Worm (Caenorhabditis elegans) whole organism, early embryonic: Measurements from ENCODE around the gene W06D11.2.

Experiments used
- B0310.2 ChIP-seq: sonication (generic microtip); optimal IDR thresholded peaks from 2 replicates; lab custom pipeline; 2016; ENCODE audit warnings: mild to moderate bottlenecking, missing genetic modification characterization, missing compliant biosample characterization
- F13C5.2 ChIP-seq: sonication (generic microtip); optimal IDR thresholded peaks from 2 replicates; lab custom pipeline; 2017; ENCODE audit warnings: mild to moderate bottlenecking, missing genetic modification characterization, inconsistent platforms, missing compliant biosample characterization
- aly-1 ChIP-seq: sonication (generic microtip); optimal IDR thresholded peaks from 2 replicates; lab custom pipeline; 2016; ENCODE audit warnings: missing genetic modification characterization, missing compliant biosample characterization
- ama-1 ChIP-seq: fragments of 150-350 bp; optimal IDR thresholded peaks from 2 replicates; lab custom pipeline; 2014
- ceh-13 ChIP-seq: fragments of 200-800 bp; sonication (Bioruptor generic); optimal IDR thresholded peaks from 2 replicates; lab custom pipeline; 2018; ENCODE audit warnings: mild to moderate bottlenecking, missing genetic modification characterization, missing compliant biosample characterization
- ceh-36 ChIP-seq: sonication (generic microtip); optimal IDR thresholded peaks from 2 replicates; lab custom pipeline; 2016; ENCODE audit warnings: missing genetic modification characterization, inconsistent platforms, missing compliant biosample characterization
- ets-7 ChIP-seq: sonication (generic microtip); optimal IDR thresholded peaks from 2 replicates; lab custom pipeline; 2016; ENCODE audit warnings: missing genotype, missing genetic modification characterization, missing compliant biosample characterization
- flt-1 ChIP-seq: fragments of 200-800 bp; sonication (Bioruptor generic); IDR thresholded peaks from 2 replicates; pipeline ENCODE4 v1.3.6; 2022; ENCODE audit warnings: missing genetic modification characterization, missing compliant biosample characterization
- hmbx-1 ChIP-seq: sonication (generic microtip); optimal IDR thresholded peaks from 2 replicates; lab custom pipeline; 2016; ENCODE audit warnings: mild to moderate bottlenecking, missing genetic modification characterization, missing compliant biosample characterization
- hmg-4 ChIP-seq: fragments of 200-800 bp; sonication (Bioruptor generic); optimal IDR thresholded peaks from 2 replicates; lab custom pipeline; 2018; ENCODE audit warnings: mild to moderate bottlenecking, missing genetic modification characterization, missing compliant biosample characterization
- hnd-1 ChIP-seq: sonication (generic microtip); optimal IDR thresholded peaks from 2 replicates; lab custom pipeline; 2016; ENCODE audit warnings: missing genetic modification characterization, missing compliant biosample characterization
- pes-1 ChIP-seq: fragments of 200-800 bp; sonication (Bioruptor generic); IDR thresholded peaks from 2 replicates; pipeline ENCODE4 v1.3.6; 2022; ENCODE audit warnings: missing genetic modification reagents, missing genetic modification characterization, missing compliant biosample characterization
- scrt-1 ChIP-seq: fragments of 200-800 bp; sonication (Bioruptor generic); IDR thresholded peaks from 2 replicates; pipeline ENCODE4 v1.3.6; 2022; ENCODE audit warnings: missing genetic modification characterization, missing compliant biosample characterization
- sea-1 ChIP-seq: fragments of 200-800 bp; sonication (Bioruptor generic); conservative IDR thresholded peaks from 2 replicates; pipeline ENCODE4 v1.3.6; 2022; ENCODE audit warnings: missing genetic modification characterization, missing compliant biosample characterization
- tbx-11 ChIP-seq: fragments of 200-800 bp; sonication (Bioruptor generic); IDR thresholded peaks from 2 replicates; pipeline ENCODE4 v1.3.6; 2022; ENCODE audit warnings: missing genetic modification characterization, missing compliant biosample characterization
- tbx-37 ChIP-seq: fragments of 200-800 bp; sonication (Bioruptor generic); conservative IDR thresholded peaks from 2 replicates; pipeline ENCODE4 v1.3.6; 2022; ENCODE audit warnings: missing genetic modification reagents, missing genetic modification characterization, missing compliant biosample characterization
- tra-4 ChIP-seq: sonication (generic microtip); optimal IDR thresholded peaks from 2 replicates; lab custom pipeline; 2017; ENCODE audit warnings: missing genetic modification characterization, missing compliant biosample characterization

W06D11.2 gene

ce11 chrX:12273870-12274269 lies 22.7 kb downstream of the W06D11.2 start, which contains the start of gene H19J13.2:
H19J13.2 (minus strand) TSS chrX:12273970.
- no peak for TF ChIP-seq ets-7 (tag; lab: Kevin White, UChicago)
- TF ChIP-seq ama-1 (lab: Kevin White, UChicago) = no peak
- TF ChIP-seq pes-1 (GFP tag; lab: Robert Waterston, UW) = no peak
- TF ChIP-seq tbx-11 = no peak
- TF ChIP-seq flt-1 (GFP tag; lab: Robert Waterston, UW) = no peak
- no peak for TF ChIP-seq F13C5.2 (tag; lab: Kevin White, UChicago)
- TF ChIP-seq B0310.2 = no peak
- TF ChIP-seq hmg-4 = no peak
- no peak for TF ChIP-seq sea-1 (GFP tag; lab: Robert Waterston, UW)
- TF ChIP-seq scrt-1 (GFP tag; lab: Robert Waterston, UW) = no peak
- TF ChIP-seq ceh-36 = no peak
- TF ChIP-seq hnd-1 (tag; lab: Kevin White, UChicago) = no peak
- no peak for TF ChIP-seq tra-4
- TF ChIP-seq aly-1 (tag; lab: Kevin White, UChicago) = no peak
- no peak for TF ChIP-seq hmbx-1 (tag; lab: Kevin White, UChicago)

ce11 chrX:12270841-12271240 lies 25.7 kb downstream of the W06D11.2 start, which contains the start of gene otpl-8:
otpl-8 (minus strand) TSS chrX:12270941.
- no peak for TF ChIP-seq tbx-37 (GFP tag; lab: Robert Waterston, UW)
- no peak for TF ChIP-seq F13C5.2 (tag; lab: Kevin White, UChicago)
- no peak for TF ChIP-seq ceh-36
- TF ChIP-seq hmg-4 = no peak
- TF ChIP-seq tra-4 = no peak
- no peak for TF ChIP-seq pes-1 (GFP tag; lab: Robert Waterston, UW)
- TF ChIP-seq tbx-11 = no peak
- TF ChIP-seq aly-1 (tag; lab: Kevin White, UChicago) = no peak
- no peak for TF ChIP-seq ets-7 (tag; lab: Kevin White, UChicago)
- TF ChIP-seq B0310.2 = no peak
- TF ChIP-seq ceh-13 (GFP tag; lab: Kevin White, UChicago) = no peak
- no peak for TF ChIP-seq sea-1 (GFP tag; lab: Robert Waterston, UW)
- no peak for TF ChIP-seq scrt-1 (GFP tag; lab: Robert Waterston, UW)
- no peak for TF ChIP-seq hnd-1 (tag; lab: Kevin White, UChicago)

ce11 chrX:12260381-12260931 lies 36.1 kb downstream of the W06D11.2 start, which contains the start of gene E01G6.1:
E01G6.1 (plus strand) TSS chrX:12260881.
- no peak for TF ChIP-seq sea-1 (GFP tag; lab: Robert Waterston, UW)
- TF ChIP-seq F13C5.2 (tag; lab: Kevin White, UChicago) = no peak
- TF ChIP-seq tbx-37 (GFP tag; lab: Robert Waterston, UW) = no peak
- TF ChIP-seq B0310.2 = no peak
- no peak for TF ChIP-seq ceh-36
- no peak for TF ChIP-seq ets-7 (tag; lab: Kevin White, UChicago)
- TF ChIP-seq hmg-4 = no peak
- no peak for TF ChIP-seq flt-1 (GFP tag; lab: Robert Waterston, UW)
- no peak for TF ChIP-seq pes-1 (GFP tag; lab: Robert Waterston, UW)
- no peak for TF ChIP-seq ama-1 (lab: Kevin White, UChicago)

- TF ChIP-seq ets-7 (tag; lab: Kevin White, UChicago) (no peak), sea-1 (GFP tag; lab: Robert Waterston, UW) (no peak), tra-4 (no peak), F13C5.2 (tag; lab: Kevin White, UChicago) (no peak), ceh-13 (GFP tag; lab: Kevin White, UChicago) (no peak), tbx-11 (no peak), B0310.2 (no peak), hmg-4 (no peak), pes-1 (GFP tag; lab: Robert Waterston, UW) (no peak)
These were observed 39.9 kb downstream of the W06D11.2 start, which contains the start of gene E01G6.2 for ce11 chrX:12256594-12257048. E01G6.2 (plus strand) TSS chrX:12256644.

- TF ChIP-seq hmg-4 (no peak), F13C5.2 (tag; lab: Kevin White, UChicago) (no peak), pes-1 (GFP tag; lab: Robert Waterston, UW) (no peak), ceh-13 (GFP tag; lab: Kevin White, UChicago) (no peak), tbx-11 (no peak), hnd-1 (tag; lab: Kevin White, UChicago) (no peak), tra-4 (no peak), sea-1 (GFP tag; lab: Robert Waterston, UW) (no peak)
These were observed 44.3 kb downstream of the W06D11.2 start for ce11 chrX:12252189-12252588.

ce11 chrX:12248140-12248539 lies 48.4 kb downstream of the W06D11.2 start:
- TF ChIP-seq hnd-1 (tag; lab: Kevin White, UChicago) (no peak), ceh-13 (GFP tag; lab: Kevin White, UChicago) (no peak), B0310.2 (no peak), scrt-1 (GFP tag; lab: Robert Waterston, UW) (no peak), hmbx-1 (tag; lab: Kevin White, UChicago) (no peak), ama-1 (lab: Kevin White, UChicago) (no peak), tbx-11 (no peak), pes-1 (GFP tag; lab: Robert Waterston, UW) (no peak), ceh-36 (no peak), flt-1 (GFP tag; lab: Robert Waterston, UW) (no peak), tbx-37 (GFP tag; lab: Robert Waterston, UW) (no peak), aly-1 (tag; lab: Kevin White, UChicago) (no peak), ets-7 (tag; lab: Kevin White, UChicago) (no peak), hmg-4 (no peak), F13C5.2 (tag; lab: Kevin White, UChicago) (no peak), sea-1 (GFP tag; lab: Robert Waterston, UW) (no peak), tra-4 (no peak)
